Worm (Caenorhabditis elegans) whole organism, L4 larva: ENCODE data around the gene mrps-28.

Experiments used
- F44E2.7 ChIP-seq: fragments of 200-800 bp; sonication (Bioruptor generic); IDR thresholded peaks from 2 replicates; pipeline ENCODE4 v2.1.2; 2022; ENCODE audit warnings: missing genetic modification characterization, missing compliant biosample characterization
- R02D3.7 ChIP-seq: fragments of 150-350 bp; sonication (generic microtip); optimal IDR thresholded peaks from 3 replicates; lab custom pipeline; 2014; ENCODE audit warnings: missing biosample characterization, missing genetic modification characterization
- T20F7.1 ChIP-seq: fragments of 200-800 bp; sonication (Bioruptor generic); optimal IDR thresholded peaks from 2 replicates; lab custom pipeline; 2018; ENCODE audit warnings: mild to moderate bottlenecking, missing genetic modification characterization, missing compliant biosample characterization
- T26A8.4 ChIP-seq: fragments of 200-800 bp; sonication (Bioruptor generic); IDR thresholded peaks from 2 replicates; pipeline ENCODE4 v1.3.6; 2022; ENCODE audit warnings: missing genetic modification characterization, missing compliant biosample characterization
- Y105C5A.15 ChIP-seq: fragments of 200-800 bp; sonication (Bioruptor generic); IDR thresholded peaks from 2 replicates; pipeline ENCODE4 v1.3.6; 2022; ENCODE audit warnings: missing genetic modification characterization, missing compliant biosample characterization
- Y5F2A.4 ChIP-seq: fragments of 200-800 bp; sonication (Bioruptor generic); optimal IDR thresholded peaks from 2 replicates; lab custom pipeline; 2018; ENCODE audit warnings: mild to moderate bottlenecking, missing genetic modification characterization, missing compliant biosample characterization
- ZK546.5 ChIP-seq, 2 experiments: sonication (generic microtip); optimal IDR thresholded peaks; 2 replicates each; lab custom pipeline; 2017; ENCODE audit warnings: missing biosample characterization in 2 of 2, missing genetic modification characterization in 2 of 2
- aha-1 ChIP-seq: fragments of 150-350 bp; peaks from one replicate; lab custom pipeline; 2014; ENCODE audit warnings: missing biosample characterization, missing genetic modification characterization
- arid-1 ChIP-seq: fragments of 200-800 bp; sonication (Bioruptor generic); conservative IDR thresholded peaks from 2 replicates; pipeline ENCODE4 v1.3.6; 2022; ENCODE audit warnings: missing genetic modification reagents, missing genetic modification characterization, missing compliant biosample characterization
- attf-4 ChIP-seq: sonication (generic microtip); optimal IDR thresholded peaks from 3 replicates; lab custom pipeline; 2017; ENCODE audit warnings: missing biosample characterization, missing genetic modification characterization
- ceh-20 ChIP-seq: fragments of 200-800 bp; sonication (Bioruptor generic); IDR thresholded peaks from 2 replicates; pipeline ENCODE4 v1.3.6; 2022; ENCODE audit warnings: missing genetic modification reagents, missing genetic modification characterization, missing compliant biosample characterization
- ceh-32 ChIP-seq: sonication (generic microtip); optimal IDR thresholded peaks from 2 replicates; lab custom pipeline; 2016; ENCODE audit warnings: mild to moderate bottlenecking, missing genetic modification characterization, missing compliant biosample characterization; ENCODE audit not compliant: poor library complexity
- ceh-44 ChIP-seq: fragments of 200-800 bp; sonication (Bioruptor generic); IDR thresholded peaks from 2 replicates; pipeline ENCODE4 v1.3.6; 2022; ENCODE audit warnings: missing genetic modification reagents, missing genetic modification characterization, missing compliant biosample characterization
- ceh-62 ChIP-seq: sonication (generic microtip); optimal IDR thresholded peaks from 2 replicates; lab custom pipeline; 2017; ENCODE audit warnings: missing biosample characterization, missing genetic modification characterization
- ces-1 ChIP-seq: fragments of 150-350 bp; sonication (generic microtip); optimal IDR thresholded peaks from 4 replicates; lab custom pipeline; 2014; ENCODE audit warnings: missing biosample characterization, missing genetic modification reagents, missing genetic modification characterization
- daf-8 ChIP-seq: fragments of 200-800 bp; sonication (Bioruptor generic); IDR thresholded peaks from 2 replicates; pipeline ENCODE4 v1.3.6; 2022; ENCODE audit warnings: missing genetic modification characterization, missing compliant biosample characterization
- duxl-1 ChIP-seq: sonication (generic microtip); optimal IDR thresholded peaks from 2 replicates; lab custom pipeline; 2016; ENCODE audit warnings: mild to moderate bottlenecking, missing genetic modification characterization, moderate library complexity, missing compliant biosample characterization; ENCODE audit not compliant: poor library complexity
- dve-1 ChIP-seq: sonication (generic microtip); optimal IDR thresholded peaks from 2 replicates; lab custom pipeline; 2017; ENCODE audit warnings: antibody characterized with exemption, mild to moderate bottlenecking, missing genetic modification characterization, missing compliant biosample characterization; ENCODE audit not compliant: insufficient read depth
- egl-43 ChIP-seq: fragments of 200-800 bp; sonication (Bioruptor generic); IDR thresholded peaks from 2 replicates; pipeline ENCODE4 v1.3.6; 2022; ENCODE audit warnings: missing genetic modification reagents, missing genetic modification characterization, missing compliant biosample characterization
- fkh-10 ChIP-seq: fragments of 150-350 bp; optimal IDR thresholded peaks from 2 replicates; lab custom pipeline; 2014; ENCODE audit warnings: missing biosample characterization, missing genetic modification reagents, missing genetic modification characterization
- hif-1 ChIP-seq, 2 experiments: sonication (generic microtip); optimal IDR thresholded peaks; 2 replicates each; lab custom pipeline; 2016 to 2017; ENCODE audit warnings: missing compliant biosample characterization in 2 of 2, missing genetic modification characterization in 2 of 2, missing genetic modification reagents in 2 of 2, missing genotype in 2 of 2, mild to moderate bottlenecking in 1 of 2
- hlh-30 ChIP-seq: sonication (generic microtip); optimal IDR thresholded peaks from 2 replicates; lab custom pipeline; 2017; ENCODE audit warnings: antibody characterized with exemption, mild to moderate bottlenecking, missing genetic modification characterization, missing compliant biosample characterization; ENCODE audit not compliant: insufficient read depth
- jun-1 ChIP-seq: fragments of 150-350 bp; optimal IDR thresholded peaks from 2 replicates; lab custom pipeline; 2014; ENCODE audit warnings: missing biosample characterization, missing genetic modification reagents, missing genetic modification characterization
- lin-15B ChIP-seq: fragments of 150-350 bp; sonication (generic microtip); optimal IDR thresholded peaks from 3 replicates; lab custom pipeline; 2014; ENCODE audit warnings: missing biosample characterization, missing genetic modification characterization
- lin-29 ChIP-seq: fragments of 200-800 bp; sonication (Bioruptor generic); IDR thresholded peaks from 2 replicates; pipeline ENCODE4 v1.3.6; 2022; ENCODE audit warnings: missing genetic modification reagents, missing genetic modification characterization, missing compliant biosample characterization
- lin-38 ChIP-seq: fragments of 200-800 bp; sonication (Bioruptor generic); IDR thresholded peaks from 2 replicates; pipeline ENCODE4 v1.3.6; 2022; ENCODE audit warnings: missing genetic modification reagents, missing genetic modification characterization, missing compliant biosample characterization
- lin-39 ChIP-seq: fragments of 150-350 bp; optimal IDR thresholded peaks from 2 replicates; lab custom pipeline; 2014; ENCODE audit warnings: missing biosample characterization, missing genetic modification reagents, missing genetic modification characterization
- lir-3 ChIP-seq: sonication (generic microtip); optimal IDR thresholded peaks from 2 replicates; lab custom pipeline; 2016; ENCODE audit warnings: mild to moderate bottlenecking, missing genetic modification characterization, missing compliant biosample characterization
- lsy-2 ChIP-seq, 2 experiments: fragments of 150-350 bp in 1 of 2; sonication (generic microtip) in 1 of 2; optimal IDR thresholded peaks; 2 replicates each; lab custom pipeline; 2014 to 2017; ENCODE audit warnings: missing biosample characterization in 2 of 2, missing genetic modification characterization in 2 of 2
- madf-5 ChIP-seq, 2 experiments: fragments of 200-800 bp; sonication (Bioruptor generic); IDR thresholded peaks; 2 replicates each; pipeline ENCODE4 v1.3.6; 2022; ENCODE audit warnings: missing compliant biosample characterization in 2 of 2, missing genetic modification characterization in 2 of 2
- mdt-29 ChIP-seq: fragments of 200-800 bp; sonication (Bioruptor generic); IDR thresholded peaks from 2 replicates; pipeline ENCODE4 v1.3.6; 2022; ENCODE audit warnings: missing genetic modification reagents, missing genetic modification characterization, missing compliant biosample characterization
- mes-2 ChIP-seq: sonication (generic microtip); optimal IDR thresholded peaks from 2 replicates; lab custom pipeline; 2016; ENCODE audit warnings: missing genotype, mild to moderate bottlenecking, missing genetic modification characterization, missing compliant biosample characterization; ENCODE audit not compliant: poor library complexity, severe bottlenecking
- mxl-3 ChIP-seq: fragments of 200-800 bp; sonication (Bioruptor generic); optimal IDR thresholded peaks from 2 replicates; lab custom pipeline; 2018; ENCODE audit warnings: mild to moderate bottlenecking, missing genetic modification characterization, missing compliant biosample characterization
- nhr-102 ChIP-seq: sonication (generic microtip); optimal IDR thresholded peaks from 2 replicates; lab custom pipeline; 2016; ENCODE audit warnings: mild to moderate bottlenecking, missing genetic modification characterization, moderate library complexity, missing compliant biosample characterization
- nhr-11 ChIP-seq: fragments of 150-350 bp; optimal IDR thresholded peaks from 2 replicates; lab custom pipeline; 2014; ENCODE audit warnings: missing biosample characterization, missing genetic modification characterization
- nhr-28 ChIP-seq: fragments of 150-350 bp; optimal IDR thresholded peaks from 2 replicates; lab custom pipeline; 2014; ENCODE audit warnings: missing biosample characterization, missing genetic modification characterization
- nhr-42 ChIP-seq: fragments of 200-800 bp; sonication (Bioruptor generic); IDR thresholded peaks from 2 replicates; pipeline ENCODE4 v1.3.6; 2022; ENCODE audit warnings: missing genetic modification characterization, missing compliant biosample characterization
- nhr-6 ChIP-seq: fragments of 150-350 bp; optimal IDR thresholded peaks from 2 replicates; lab custom pipeline; 2014; ENCODE audit warnings: missing biosample characterization, missing genetic modification characterization
- nhr-77 ChIP-seq: fragments of 150-350 bp; optimal IDR thresholded peaks from 2 replicates; lab custom pipeline; 2014; ENCODE audit warnings: missing biosample characterization, missing genetic modification characterization
- php-3 ChIP-seq: fragments of 200-800 bp; sonication (Bioruptor generic); IDR thresholded peaks from 2 replicates; pipeline ENCODE4 v1.3.6; 2022; ENCODE audit warnings: missing genetic modification reagents, missing genetic modification characterization, missing compliant biosample characterization
- pqm-1 ChIP-seq: sonication (generic microtip); optimal IDR thresholded peaks from 2 replicates; lab custom pipeline; 2017; ENCODE audit warnings: missing biosample characterization, missing genetic modification characterization
- rbr-2 ChIP-seq: sonication (generic microtip); optimal IDR thresholded peaks from 2 replicates; lab custom pipeline; 2016; ENCODE audit warnings: missing genotype, missing genetic modification characterization, missing compliant biosample characterization
- saeg-2 ChIP-seq: fragments of 200-800 bp; sonication (Bioruptor generic); IDR thresholded peaks from 2 replicates; pipeline ENCODE4 v1.3.6; 2022; ENCODE audit warnings: missing genetic modification reagents, missing genetic modification characterization, missing compliant biosample characterization
- snpc-1.2 ChIP-seq: fragments of 200-800 bp; sonication (Bioruptor generic); IDR thresholded peaks from 2 replicates; pipeline ENCODE4 v1.3.6; 2022; ENCODE audit warnings: missing genetic modification reagents, missing genetic modification characterization, missing compliant biosample characterization
- spr-3 ChIP-seq: fragments of 200-800 bp; sonication (Bioruptor generic); optimal IDR thresholded peaks from 2 replicates; lab custom pipeline; 2018; ENCODE audit warnings: mild to moderate bottlenecking, missing genetic modification characterization, missing compliant biosample characterization
- tag-97 ChIP-seq: fragments of 200-800 bp; sonication (Bioruptor generic); IDR thresholded peaks from 2 replicates; pipeline ENCODE4 v1.3.6; 2022; ENCODE audit warnings: missing genetic modification characterization, missing compliant biosample characterization
- unc-39 ChIP-seq: sonication (generic microtip); optimal IDR thresholded peaks from 2 replicates; lab custom pipeline; 2017; ENCODE audit warnings: missing biosample characterization, missing genetic modification characterization
- unc-62 ChIP-seq, 3 experiments: fragments of 150-350 bp in 1 of 3; sonication (generic microtip); optimal IDR thresholded peaks in 2 of 3; peaks in 1 of 3; 1 replicate in 1 of 3; 2 replicates in 2 of 3; lab custom pipeline; 2014 to 2017; ENCODE audit warnings: missing biosample characterization in 3 of 3, missing genetic modification characterization in 3 of 3, missing genetic modification reagents in 3 of 3, missing genotype in 1 of 3
- zfp-2 ChIP-seq: sonication (generic microtip); optimal IDR thresholded peaks from 2 replicates; lab custom pipeline; 2016; ENCODE audit warnings: mild to moderate bottlenecking, missing genetic modification characterization, missing compliant biosample characterization
- zfp-3 ChIP-seq: fragments of 200-800 bp; sonication (Bioruptor generic); conservative IDR thresholded peaks from 2 replicates; pipeline ENCODE4 v1.3.6; 2022; ENCODE audit warnings: missing genetic modification reagents, missing genetic modification characterization, missing compliant biosample characterization
- zip-2 ChIP-seq: fragments of 150-350 bp; optimal IDR thresholded peaks from 2 replicates; lab custom pipeline; 2014; ENCODE audit warnings: missing biosample characterization, missing genetic modification characterization

The mrps-28 gene

ce11 chrV:19622440-19622914, 21.6 kb upstream of the mrps-28 start, which contains the start of gene Y43F8C.3 (continued):
- TF ChIP-seq nhr-28: peak; percentile 56
- no peak for TF ChIP-seq attf-4 (tag; lab: Kevin White, UChicago)
- TF ChIP-seq lsy-2 (tag; optimal IDR thresholded peaks at IDR 0.05; lab: Kevin White, UChicago): peak; percentile 65 to 71
- TF ChIP-seq mdt-29: no peak
- TF ChIP-seq fkh-10 (GFP tag; lab: Kevin White, UChicago): peak; percentile 47
- 0 out of 2 replicates have a peak, but pooled peaks have one; percentile 22 for TF ChIP-seq lin-38
- TF ChIP-seq lin-15B: no peak
- peak; percentile 45 for TF ChIP-seq nhr-77
- no peak for TF ChIP-seq lir-3 (tag; lab: Kevin White, UChicago)
- TF ChIP-seq Y5F2A.4 (GFP tag; lab: Kevin White, UChicago): no peak
- no peak for TF ChIP-seq R02D3.7 (tag; lab: Kevin White, UChicago)
- TF ChIP-seq unc-39 (tag; lab: Kevin White, UChicago): no peak
- TF ChIP-seq nhr-6: peak; percentile 74
- TF ChIP-seq hlh-30 (tag; lab: Kevin White, UChicago): peak; percentile 89
- TF ChIP-seq duxl-1: no peak
- TF ChIP-seq snpc-1.2 (GFP tag; lab: Robert Waterston, UW): no peak
- TF ChIP-seq arid-1 (GFP tag; lab: Robert Waterston, UW): 0 out of 2 replicates have a peak, but pooled peaks have one; percentile 47
- TF ChIP-seq ceh-20: no peak
- TF ChIP-seq ceh-62: no peak
- peak; percentile 45 for TF ChIP-seq nhr-11 (tag; lab: Kevin White, UChicago)
- no peak for TF ChIP-seq F44E2.7 (GFP tag; lab: Robert Waterston, UW)
- TF ChIP-seq T20F7.1 (GFP tag; lab: Kevin White, UChicago): no peak
- no peak for TF ChIP-seq saeg-2 (GFP tag; lab: Robert Waterston, UW)
- TF ChIP-seq ceh-44 (GFP tag; lab: Robert Waterston, UW): no peak
- peak; percentile 44 for TF ChIP-seq spr-3
- TF ChIP-seq zfp-3 (GFP tag; lab: Robert Waterston, UW): no peak
- no peak for TF ChIP-seq daf-8 (GFP tag; lab: Robert Waterston, UW)
- TF ChIP-seq rbr-2 (tag; lab: Kevin White, UChicago): peak; percentile 27
- peak; percentile 90 for TF ChIP-seq aha-1 (tag; lab: Kevin White, UChicago)
- peak in 1 of 2 experiments; percentile 91 for TF ChIP-seq unc-62 (GFP tag; optimal IDR thresholded peaks at IDR 0.05 in 1 of 2; lab: Kevin White, UChicago)
- TF ChIP-seq unc-62 (tag; optimal IDR thresholded peaks at IDR 0.05; lab: Kevin White, UChicago): no peak
- no peak for TF ChIP-seq ZK546.5 (tag; optimal IDR thresholded peaks at IDR 0.05; lab: Kevin White, UChicago)
- TF ChIP-seq ceh-32 (tag; lab: Kevin White, UChicago): no peak
- no peak for TF ChIP-seq zip-2
- TF ChIP-seq madf-5 (GFP tag; IDR thresholded peaks at IDR 0.05; lab: Robert Waterston, UW): no peak
- TF ChIP-seq mes-2 (tag; lab: Kevin White, UChicago): peak; percentile 50
- TF ChIP-seq Y105C5A.15 (GFP tag; lab: Robert Waterston, UW): no peak
- TF ChIP-seq lin-29 (GFP tag; lab: Robert Waterston, UW): no peak
- no peak for TF ChIP-seq jun-1 (tag; lab: Kevin White, UChicago)
- peak; percentile 67 for TF ChIP-seq dve-1 (tag; lab: Kevin White, UChicago)
- no peak for TF ChIP-seq nhr-42
- no peak for TF ChIP-seq tag-97 (GFP tag; lab: Robert Waterston, UW)
- TF ChIP-seq hif-1 (tag; optimal IDR thresholded peaks at IDR 0.05; lab: Kevin White, UChicago): peak in 1 of 2 experiments; percentile 46
- no peak for TF ChIP-seq lin-39 (tag; lab: Kevin White, UChicago)
- TF ChIP-seq egl-43: peak; percentile 73
- no peak for TF ChIP-seq zfp-2 (tag; lab: Kevin White, UChicago)
- no peak for TF ChIP-seq ces-1 (GFP tag; lab: Kevin White, UChicago)
- no peak for TF ChIP-seq php-3 (GFP tag; lab: Robert Waterston, UW)
- peak; percentile 82 for TF ChIP-seq mxl-3 (GFP tag; lab: Kevin White, UChicago)
- TF ChIP-seq T26A8.4 (GFP tag; lab: Robert Waterston, UW): peak; percentile 58; the same call in 1 of the 2 replicates
- no peak for TF ChIP-seq nhr-102 (tag; lab: Kevin White, UChicago)
- TF ChIP-seq pqm-1: no peak
